Fruit fly (Drosophila melanogaster) whole organism, embryonic: ENCODE data around the gene Hrs.

Experiments used
- B-H2 ChIP-seq: fragments of 200-800 bp; sonication (Bioruptor generic); optimal IDR thresholded peaks from 2 replicates; lab custom pipeline; 2018; ENCODE audit warnings: missing biosample characterization, mild to moderate bottlenecking, missing genetic modification characterization
- Bdp1 ChIP-seq: fragments of 200-800 bp; sonication (Bioruptor generic); optimal IDR thresholded peaks from 3 replicates; lab custom pipeline; 2016; ENCODE audit warnings: missing biosample characterization, missing genetic modification characterization
- CG10147 ChIP-seq: fragments of 200-800 bp; sonication (Bioruptor generic); optimal IDR thresholded peaks from 2 replicates; lab custom pipeline; 2019; ENCODE audit warnings: missing biosample characterization, mild to moderate bottlenecking, missing genetic modification characterization, moderate library complexity
- CG10267 ChIP-seq: fragments of 200-800 bp; sonication (Bioruptor generic); optimal IDR thresholded peaks from 2 replicates; lab custom pipeline; 2018; ENCODE audit warnings: missing biosample characterization, mild to moderate bottlenecking, missing genetic modification characterization, moderate library complexity
- CG10274 ChIP-seq: fragments of 200-800 bp; sonication (Bioruptor generic); optimal IDR thresholded peaks from 3 replicates; lab custom pipeline; 2017; ENCODE audit warnings: missing biosample characterization, mild to moderate bottlenecking, missing genetic modification characterization
- CG10543 ChIP-seq: fragments of 200-800 bp; sonication (Bioruptor generic); optimal IDR thresholded peaks from 3 replicates; lab custom pipeline; 2017; ENCODE audit warnings: missing biosample characterization, mild to moderate bottlenecking, missing genetic modification characterization, moderate library complexity
- CG10654 ChIP-seq: fragments of 200-800 bp; sonication (Bioruptor generic); optimal IDR thresholded peaks from 2 replicates; lab custom pipeline; 2016; ENCODE audit warnings: missing biosample characterization, missing genetic modification characterization
- CG13287 ChIP-seq: fragments of 200-800 bp; sonication (Bioruptor generic); IDR thresholded peaks from 2 replicates; pipeline ENCODE4 v1.3.6; 2022; ENCODE audit warnings: missing biosample characterization, missing genetic modification characterization; ENCODE audit not compliant: partially characterized antibody
- CG15011 ChIP-seq: fragments of 200-800 bp; sonication (Bioruptor generic); optimal IDR thresholded peaks from 3 replicates; lab custom pipeline; 2018; ENCODE audit warnings: missing biosample characterization, mild to moderate bottlenecking, missing genetic modification characterization
- CG15073 ChIP-seq: fragments of 200-800 bp; sonication (Bioruptor generic); optimal IDR thresholded peaks from 2 replicates; lab custom pipeline; 2016; ENCODE audit warnings: missing biosample characterization, missing genetic modification characterization
- CG15601 ChIP-seq: fragments of 200-800 bp; sonication (Bioruptor generic); optimal IDR thresholded peaks from 3 replicates; lab custom pipeline; 2019; ENCODE audit warnings: missing biosample characterization, mild to moderate bottlenecking, missing genetic modification characterization, moderate library complexity
- CG1603 ChIP-seq: fragments of 200-800 bp; sonication (Bioruptor generic); optimal IDR thresholded peaks from 2 replicates; lab custom pipeline; 2019; ENCODE audit warnings: missing biosample characterization, mild to moderate bottlenecking, missing genetic modification characterization, moderate library complexity
- CG16815 ChIP-seq: fragments of 200-800 bp; sonication (Bioruptor generic); optimal IDR thresholded peaks from 3 replicates; lab custom pipeline; 2017; ENCODE audit warnings: missing biosample characterization, mild to moderate bottlenecking, missing genetic modification characterization
- CG17802 ChIP-seq: fragments of 200-800 bp; sonication (Bioruptor generic); optimal IDR thresholded peaks from 2 replicates; lab custom pipeline; 2018; ENCODE audit warnings: missing biosample characterization, mild to moderate bottlenecking, missing genetic modification characterization, moderate library complexity
- CG18599 ChIP-seq: fragments of 200-800 bp; sonication (Bioruptor generic); optimal IDR thresholded peaks from 3 replicates; lab custom pipeline; 2017; ENCODE audit warnings: missing biosample characterization, missing genetic modification characterization, mild to moderate bottlenecking, moderate library complexity, missing genetic modification reagents
- CG18764 ChIP-seq: fragments of 200-800 bp; sonication (Bioruptor generic); optimal IDR thresholded peaks from 3 replicates; lab custom pipeline; 2016; ENCODE audit warnings: missing biosample characterization, missing genetic modification characterization
- CG2875 ChIP-seq: fragments of 200-800 bp; sonication (Bioruptor generic); optimal IDR thresholded peaks from 2 replicates; lab custom pipeline; 2017; ENCODE audit warnings: missing biosample characterization, mild to moderate bottlenecking, missing genetic modification characterization, missing genetic modification reagents
- CG3726 ChIP-seq: fragments of 200-800 bp; sonication (Bioruptor generic); IDR thresholded peaks from 3 replicates; pipeline ENCODE4, ENCODE4 v1.3.6; 2022; ENCODE audit warnings: missing biosample characterization, missing genetic modification characterization
- CG4360 ChIP-seq: fragments of 200-800 bp; sonication (Bioruptor generic); IDR thresholded peaks from 2 replicates; pipeline ENCODE4 v1.3.6; 2022; ENCODE audit warnings: missing biosample characterization, missing genetic modification characterization
- CG4617 ChIP-seq: fragments of 200-800 bp; sonication (Bioruptor generic); optimal IDR thresholded peaks from 3 replicates; lab custom pipeline; 2016; ENCODE audit warnings: missing biosample characterization, missing genetic modification characterization, borderline replicate concordance
- CG5245 ChIP-seq: fragments of 200-800 bp; sonication (Bioruptor generic); optimal IDR thresholded peaks from 3 replicates; lab custom pipeline; 2016; ENCODE audit warnings: missing biosample characterization, missing genetic modification characterization
- CG5953 ChIP-seq: fragments of 200-800 bp; sonication (Bioruptor generic); IDR thresholded peaks from 2 replicates; pipeline ENCODE4 v1.3.6; 2022; ENCODE audit warnings: missing biosample characterization, missing genetic modification characterization
- CG6683 ChIP-seq: fragments of 200-800 bp; sonication (Bioruptor generic); optimal IDR thresholded peaks from 2 replicates; lab custom pipeline; 2017; ENCODE audit warnings: missing biosample characterization, mild to moderate bottlenecking, missing genetic modification characterization, missing genetic modification reagents
- CG7963 ChIP-seq: fragments of 200-800 bp; sonication (Bioruptor generic); IDR thresholded peaks from 3 replicates; pipeline ENCODE4 v1.3.6; 2022; ENCODE audit warnings: missing biosample characterization, missing genetic modification characterization; ENCODE audit not compliant: partially characterized antibody
- CG9215 ChIP-seq: fragments of 200-800 bp; sonication (Bioruptor generic); IDR thresholded peaks from 2 replicates; pipeline ENCODE4 v1.3.6; 2022; ENCODE audit warnings: missing biosample characterization, missing genetic modification characterization
- CG9797 ChIP-seq: fragments of 200-800 bp; sonication (Bioruptor generic); optimal IDR thresholded peaks from 3 replicates; lab custom pipeline; 2018; ENCODE audit warnings: missing biosample characterization, mild to moderate bottlenecking, missing genetic modification characterization
- Elba2 ChIP-seq: fragments of 200-800 bp; sonication (Bioruptor generic); optimal IDR thresholded peaks from 3 replicates; lab custom pipeline; 2016; ENCODE audit warnings: missing biosample characterization, missing genetic modification characterization
- Ets65A ChIP-seq: fragments of 200-800 bp; sonication (Bioruptor generic); peaks from one replicate; lab custom pipeline; 2016; ENCODE audit warnings: missing biosample characterization, missing genetic modification characterization
- Hand ChIP-seq: fragments of 200-800 bp; sonication (Bioruptor generic); optimal IDR thresholded peaks from 2 replicates; lab custom pipeline; 2017; ENCODE audit warnings: mild to moderate bottlenecking, missing biosample characterization, missing genetic modification reagents, missing genetic modification characterization
- Hmx ChIP-seq: fragments of 200-800 bp; sonication (Bioruptor generic); optimal IDR thresholded peaks from 2 replicates; lab custom pipeline; 2016; ENCODE audit warnings: missing biosample characterization, missing genetic modification characterization
- Lhr ChIP-seq: fragments of 200-800 bp; sonication (Bioruptor generic); optimal IDR thresholded peaks from 3 replicates; lab custom pipeline; 2017; ENCODE audit warnings: mild to moderate bottlenecking, missing biosample characterization, missing genetic modification reagents, missing genetic modification characterization
- MBD-R2 ChIP-seq: fragments of 200-800 bp; sonication (Bioruptor generic); IDR thresholded peaks from 2 replicates; pipeline ENCODE4 v1.3.6; 2022; ENCODE audit warnings: missing biosample characterization, missing genetic modification characterization
- MESR4 ChIP-seq: fragments of 200-800 bp; sonication (Bioruptor generic); optimal IDR thresholded peaks from 2 replicates; lab custom pipeline; 2018; ENCODE audit warnings: missing biosample characterization, mild to moderate bottlenecking, missing genetic modification characterization, moderate library complexity
- MTF-1 ChIP-seq: fragments of 200-800 bp; sonication (Bioruptor generic); optimal IDR thresholded peaks from 2 replicates; lab custom pipeline; 2018; ENCODE audit warnings: missing biosample characterization, mild to moderate bottlenecking, missing genetic modification characterization, borderline replicate concordance
- Nf-YC ChIP-seq: fragments of 200-800 bp; optimal IDR thresholded peaks from 3 replicates; lab custom pipeline; 2019; ENCODE audit warnings: missing biosample characterization, mild to moderate bottlenecking, missing genetic modification characterization, moderate library complexity
- Rx ChIP-seq: fragments of 200-800 bp; sonication (Bioruptor generic); IDR thresholded peaks from 2 replicates; pipeline ENCODE4 v1.3.6; 2022; ENCODE audit warnings: missing biosample characterization, missing genetic modification characterization
- Sox100B ChIP-seq: fragments of 200-800 bp; sonication (Bioruptor generic); optimal IDR thresholded peaks from 3 replicates; lab custom pipeline; 2018; ENCODE audit warnings: missing biosample characterization, mild to moderate bottlenecking, missing genetic modification characterization
- YL-1 ChIP-seq: fragments of 200-800 bp; sonication (Bioruptor generic); optimal IDR thresholded peaks from 3 replicates; lab custom pipeline; 2017; ENCODE audit warnings: missing biosample characterization, mild to moderate bottlenecking, missing genetic modification characterization
- crp ChIP-seq, 2 experiments: fragments of 200-800 bp; sonication (Bioruptor generic); optimal IDR thresholded peaks; 2 replicates in 1 of 2; 3 replicates in 1 of 2; lab custom pipeline; 2017; ENCODE audit warnings: missing biosample characterization in 2 of 2, missing genetic modification characterization in 2 of 2, mild to moderate bottlenecking in 1 of 2, moderate library complexity in 1 of 2
- cwo ChIP-seq: fragments of 200-800 bp; sonication (Bioruptor generic); optimal IDR thresholded peaks from 3 replicates; lab custom pipeline; 2017; ENCODE audit warnings: missing biosample characterization, missing genetic modification characterization, mild to moderate bottlenecking, moderate library complexity, missing genetic modification reagents
- dm ChIP-seq: fragments of 200-800 bp; sonication (Bioruptor generic); optimal IDR thresholded peaks from 3 replicates; lab custom pipeline; 2016; ENCODE audit warnings: missing biosample characterization, missing genetic modification characterization
- en ChIP-seq: fragments of 200-800 bp; sonication (Bioruptor generic); optimal IDR thresholded peaks from 2 replicates; lab custom pipeline; 2016; ENCODE audit warnings: missing biosample characterization, missing genetic modification characterization
- kni ChIP-seq: fragments of 200-800 bp; sonication (Bioruptor generic); optimal IDR thresholded peaks from 3 replicates; lab custom pipeline; 2017; ENCODE audit warnings: mild to moderate bottlenecking, missing biosample characterization, missing genetic modification reagents, missing genetic modification characterization
- lbe ChIP-seq: fragments of 200-800 bp; sonication (Bioruptor generic); optimal IDR thresholded peaks from 2 replicates; lab custom pipeline; 2016; ENCODE audit warnings: missing biosample characterization, mild to moderate bottlenecking, missing genetic modification characterization
- lilli ChIP-seq: fragments of 200-800 bp; sonication (Bioruptor generic); optimal IDR thresholded peaks from 3 replicates; lab custom pipeline; 2016; ENCODE audit warnings: missing biosample characterization, missing genetic modification characterization
- mam ChIP-seq: fragments of 200-800 bp; sonication (Bioruptor generic); optimal IDR thresholded peaks from 3 replicates; lab custom pipeline; 2016; ENCODE audit warnings: missing biosample characterization, missing genetic modification characterization
- nerfin-1 ChIP-seq: fragments of 200-800 bp; sonication (Bioruptor generic); optimal IDR thresholded peaks from 3 replicates; lab custom pipeline; 2019; ENCODE audit warnings: missing biosample characterization, mild to moderate bottlenecking, missing genetic modification characterization, moderate library complexity
- rib ChIP-seq: fragments of 200-800 bp; sonication (Bioruptor generic); IDR thresholded peaks from 2 replicates; pipeline ENCODE4 v1.3.6; 2022; ENCODE audit warnings: missing biosample characterization, missing genetic modification characterization
- stwl ChIP-seq: fragments of 200-800 bp; sonication (Bioruptor generic); optimal IDR thresholded peaks from 3 replicates; lab custom pipeline; 2018; ENCODE audit warnings: missing biosample characterization, mild to moderate bottlenecking, missing genetic modification characterization, moderate library complexity
- zen2 ChIP-seq: fragments of 200-800 bp; sonication (Bioruptor generic); IDR thresholded peaks from 3 replicates; pipeline ENCODE4 v1.3.6; 2022; ENCODE audit warnings: missing biosample characterization, missing genetic modification characterization; ENCODE audit not compliant: partially characterized antibody

Gene Hrs

DNA sequence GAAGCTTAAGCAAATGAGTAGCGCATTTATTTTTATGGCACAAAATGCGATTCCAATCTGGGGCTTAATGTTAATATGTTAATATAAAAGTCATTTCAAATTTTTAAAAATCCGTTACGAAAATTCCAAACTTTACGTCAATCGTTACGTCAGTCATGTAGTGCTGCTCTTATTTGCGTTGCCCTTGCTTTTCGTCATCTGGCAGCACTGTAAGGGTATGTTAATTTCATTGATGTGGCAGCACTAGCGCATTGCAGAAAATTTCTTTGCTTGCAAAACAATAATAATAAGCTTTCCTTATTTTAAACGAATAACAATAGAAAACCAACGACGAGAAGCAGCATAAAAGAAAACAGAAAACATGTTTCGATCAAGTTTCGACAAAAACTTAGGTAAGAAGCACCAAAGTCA lies at the start of gene Hrs (continued):
- TF ChIP-seq Hand (GFP tag; lab: Kevin White, UChicago) (no peak), Bdp1 (GFP tag; lab: Kevin White, UChicago) (no peak), CG16815 (GFP tag; lab: Kevin White, UChicago) (no peak), MTF-1 (no peak), dm (GFP tag; lab: Kevin White, UChicago) (no peak), lbe (peak; percentile 50), CG10147 (GFP tag; lab: Kevin White, UChicago) (no peak), CG10654 (GFP tag; lab: Kevin White, UChicago) (no peak), CG9215 (GFP tag; lab: Robert Waterston, UW) (no peak), MESR4 (GFP tag; lab: Kevin White, UChicago) (peak; percentile 61), CG2875 (GFP tag; lab: Kevin White, UChicago) (no peak), Nf-YC (tag; lab: Kevin White, UChicago) (peak; percentile 42), mam (GFP tag; lab: Kevin White, UChicago) (peak; percentile 29), Sox100B (no peak), CG3726 (GFP tag; lab: Robert Waterston, UW) (no peak), CG4617 (GFP tag; lab: Kevin White, UChicago) (peak; percentile 95), Ets65A (GFP tag; lab: Kevin White, UChicago) (no peak), B-H2 (GFP tag; lab: Kevin White, UChicago) (peak; percentile 14), CG13287 (GFP tag; lab: Robert Waterston, UW) (peak; percentile 33; the same call in 1 of the 2 replicates), CG1603 (tag; lab: Kevin White, UChicago) (peak; percentile 77), CG15011 (GFP tag; lab: Kevin White, UChicago) (no peak), en (GFP tag; lab: Kevin White, UChicago) (no peak), CG18764 (GFP tag; lab: Kevin White, UChicago) (no peak), CG15073 (no peak), CG17802 (tag; lab: Kevin White, UChicago) (no peak), zen2 (GFP tag; lab: Robert Waterston, UW) (no peak), kni (GFP tag; lab: Kevin White, UChicago) (no peak), stwl (tag; lab: Kevin White, UChicago) (peak; percentile 91), Rx (GFP tag; lab: Robert Waterston, UW) (no peak), crp (GFP tag; optimal IDR thresholded peaks at IDR 0.05; lab: Kevin White, UChicago) (peak in 1 of 2 experiments; percentile 70), CG5953 (GFP tag; lab: Robert Waterston, UW) (no peak), CG7963 (GFP tag; lab: Robert Waterston, UW) (no peak), YL-1 (GFP tag; lab: Kevin White, UChicago) (peak; percentile 71), MBD-R2 (peak; percentile 78), CG10274 (GFP tag; lab: Kevin White, UChicago) (no peak), CG18599 (no peak), CG6683 (GFP tag; lab: Kevin White, UChicago) (no peak), CG5245 (GFP tag; lab: Kevin White, UChicago) (no peak), nerfin-1 (tag; lab: Kevin White, UChicago) (peak; percentile 99), CG10267 (tag; lab: Kevin White, UChicago) (peak; percentile 54), rib (GFP tag; lab: Robert Waterston, UW) (peak; percentile 70; the same call in 1 of the 2 replicates), CG15601 (tag; lab: Kevin White, UChicago) (peak; percentile 17), CG4360 (GFP tag; lab: Robert Waterston, UW) (no peak), lilli (GFP tag; lab: Kevin White, UChicago) (peak; percentile 35), Lhr (GFP tag; lab: Kevin White, UChicago) (peak; percentile 68), CG9797 (peak; percentile 51), cwo (GFP tag; lab: Kevin White, UChicago) (no peak), Elba2 (peak; percentile 64), Hmx (GFP tag; lab: Kevin White, UChicago) (no peak), CG10543 (GFP tag; lab: Kevin White, UChicago) (no peak)
